Worm (Caenorhabditis elegans): ENCODE measurements around the gene sph-1.

DNA sequence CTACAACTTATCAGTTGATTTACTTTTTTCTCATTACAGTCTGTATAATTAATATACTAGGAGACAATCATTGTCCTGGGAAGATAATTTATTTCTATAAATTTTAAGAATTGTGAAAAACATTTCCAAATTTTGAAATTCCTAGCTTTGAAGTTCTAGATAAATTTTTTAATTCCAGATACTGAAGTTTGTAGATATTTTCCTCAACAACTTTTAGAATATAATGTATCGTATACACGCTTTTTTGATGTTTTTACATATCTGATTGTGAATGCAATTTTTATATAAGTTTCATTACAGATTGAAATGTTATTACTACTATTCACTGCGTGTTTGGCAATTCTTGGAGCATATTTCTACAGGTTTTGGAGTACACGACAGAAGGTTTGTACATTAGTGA, 18.8 kb upstream of the sph-1 start, which contains the start of gene faah-2:
- TF ChIP-seq unc-30 (tag; optimal IDR thresholded peaks at IDR 0.05) = no peak
- TF ChIP-seq ama-1 (optimal IDR thresholded peaks at IDR 0.05) = no peak
